Worm (Caenorhabditis elegans): ENCODE measurements around the gene srh-217.

The srh-217 gene

ce11 chrV:20151432-20151831 lies 43.9 kb downstream of the srh-217 start, which contains the start of gene F19B2.7:
Gene F19B2.7 (plus strand): TSS chrV:20151732.
- no peak for TF ChIP-seq nhr-232 (tag; optimal IDR thresholded peaks at IDR 0.05)

- TF ChIP-seq gmeb-2 (tag; optimal IDR thresholded peaks at IDR 0.05) = no peak
- peak; percentile 42 for TF ChIP-seq elt-2 (tag; optimal IDR thresholded peaks at IDR 0.05)
- no peak for TF ChIP-seq madf-2 (tag; optimal IDR thresholded peaks at IDR 0.05)
- TF ChIP-seq ceh-48 (tag; optimal IDR thresholded peaks at IDR 0.05) = no peak
Measured at ce11 chrV:20147662-20148245, 47.6 kb downstream of the srh-217 start, which contains the start of gene Y113G7A.13. Gene Y113G7A.13 (plus strand): TSS chrV:20148195.

ce11 chrV:20143711-20144110 lies 51.6 kb downstream of the srh-217 start:
- TF ChIP-seq Y22D7AL.16 (tag; optimal IDR thresholded peaks at IDR 0.05) (no peak), ahr-1 (tag; optimal IDR thresholded peaks at IDR 0.05) (no peak), syd-9 (tag; optimal IDR thresholded peaks at IDR 0.05) (no peak), sox-2 (GFP tag; IDR thresholded peaks at IDR 0.05) (no peak), lin-11 (tag; optimal IDR thresholded peaks at IDR 0.05) (no peak), ztf-16 (tag; optimal IDR thresholded peaks at IDR 0.05) (no peak), ceh-19 (GFP tag; optimal IDR thresholded peaks at IDR 0.05) (no peak), fkh-10 (GFP tag; optimal IDR thresholded peaks at IDR 0.05) (no peak), ceh-30 (tag; optimal IDR thresholded peaks at IDR 0.05) (no peak), pros-1 (tag; optimal IDR thresholded peaks at IDR 0.05) (no peak), nhr-11 (tag; optimal IDR thresholded peaks at IDR 0.05) (no peak)
